Worm (Caenorhabditis elegans): ENCODE data around the gene unc-49.

unc-49 gene

ce11 chrIII:10506699-10507248 is 13.8 kb upstream of the unc-49 start, which contains the start of the genes sip-1 and sly-1:
Gene sip-1, minus strand, starts transcription at chrIII:10506801.
Gene sly-1, plus strand, starts transcription at chrIII:10507058.
- no peak for TF ChIP-seq nhr-76 (tag; optimal IDR thresholded peaks at IDR 0.05)
- no peak for TF ChIP-seq elt-3 (tag; optimal IDR thresholded peaks at IDR 0.05)
- no peak for TF ChIP-seq ceh-43 (GFP tag; optimal IDR thresholded peaks at IDR 0.05)
- TF ChIP-seq lin-13 (tag; optimal IDR thresholded peaks at IDR 0.05), result peak; percentile 47
- TF ChIP-seq blmp-1 (tag; optimal IDR thresholded peaks at IDR 0.05), result no peak
- TF ChIP-seq hlh-1 (tag; optimal IDR thresholded peaks at IDR 0.05), result peak; percentile 21
- no peak for TF ChIP-seq mab-5 (tag; optimal IDR thresholded peaks at IDR 0.05)
- TF ChIP-seq zip-8 (tag; optimal IDR thresholded peaks at IDR 0.05), result no peak
- TF ChIP-seq pha-4 (tag; optimal IDR thresholded peaks at IDR 0.05), result peak; percentile 50
- peak; percentile 72 for TF ChIP-seq mep-1 (tag; optimal IDR thresholded peaks at IDR 0.05)
- TF ChIP-seq lin-32 (GFP tag; optimal IDR thresholded peaks at IDR 0.05), result no peak
- no peak for TF ChIP-seq elt-1 (tag; optimal IDR thresholded peaks at IDR 0.05; ENCODE audit: borderline replicate concordance, insufficient read depth)
- no peak for TF ChIP-seq cnd-1 (tag; optimal IDR thresholded peaks at IDR 0.05)
- peak; percentile 48 for TF ChIP-seq nhr-237 (tag; optimal IDR thresholded peaks at IDR 0.05)
- TF ChIP-seq unc-120 (tag; optimal IDR thresholded peaks at IDR 0.05; ENCODE audit: poor library complexity, severe bottlenecking), result no peak
- TF ChIP-seq bed-3 (GFP tag; optimal IDR thresholded peaks at IDR 0.05), result no peak
- no peak for TF ChIP-seq nhr-28 (tag; optimal IDR thresholded peaks at IDR 0.05)
- TF ChIP-seq tbx-8 (GFP tag; optimal IDR thresholded peaks at IDR 0.05), result no peak
- TF ChIP-seq nhr-2 (tag; optimal IDR thresholded peaks at IDR 0.05), result no peak
- peak; percentile 61 for TF ChIP-seq lsy-2 (tag; optimal IDR thresholded peaks at IDR 0.05)
- TF ChIP-seq ces-1 (GFP tag; optimal IDR thresholded peaks at IDR 0.05), result peak; percentile 44
- peak; percentile 24 for TF ChIP-seq ceh-39 (tag; optimal IDR thresholded peaks at IDR 0.05)
- TF ChIP-seq ztf-11 (tag; optimal IDR thresholded peaks at IDR 0.05), result no peak
- no peak for TF ChIP-seq sem-2 (GFP tag; optimal IDR thresholded peaks at IDR 0.05)
- no peak for TF ChIP-seq nhr-12 (tag; optimal IDR thresholded peaks at IDR 0.05)
- TF ChIP-seq flh-1 (GFP tag; optimal IDR thresholded peaks at IDR 0.05), result no peak

- TF ChIP-seq sptf-1 (tag; optimal IDR thresholded peaks at IDR 0.05) (no peak), lsy-2 (tag; optimal IDR thresholded peaks at IDR 0.05) (no peak), blmp-1 (tag; optimal IDR thresholded peaks at IDR 0.05) (no peak), ces-1 (GFP tag; optimal IDR thresholded peaks at IDR 0.05) (peak; percentile 60)
Measured at ce11 chrIII:10512570-10512969, 8.0 kb upstream of the unc-49 start.

- TF ChIP-seq mep-1 (tag; optimal IDR thresholded peaks at IDR 0.05), result no peak
- TF ChIP-seq pha-4 (tag; optimal IDR thresholded peaks at IDR 0.05), result no peak
- no peak for TF ChIP-seq drap-1 (GFP tag; optimal IDR thresholded peaks at IDR 0.05)
- TF ChIP-seq ceh-83 (GFP tag; optimal IDR thresholded peaks at IDR 0.05), result no peak
- TF ChIP-seq lin-13 (tag; optimal IDR thresholded peaks at IDR 0.05), result no peak
- TF ChIP-seq hlh-1 (tag; optimal IDR thresholded peaks at IDR 0.05), result no peak
- no peak for TF ChIP-seq snpc-4 (tag; optimal IDR thresholded peaks at IDR 0.05)
- TF ChIP-seq nhr-237 (tag; optimal IDR thresholded peaks at IDR 0.05), result no peak
- no peak for TF ChIP-seq ceh-39 (tag; optimal IDR thresholded peaks at IDR 0.05)
- no peak for TF ChIP-seq nhr-12 (tag; optimal IDR thresholded peaks at IDR 0.05)
- no peak for TF ChIP-seq ztf-11 (tag; optimal IDR thresholded peaks at IDR 0.05)
Measured at ce11 chrIII:10515751-10516150, 4.8 kb upstream of the unc-49 start.

ce11 chrIII:10518884-10519283 is 1.7 kb upstream of the unc-49 start:
- TF ChIP-seq mab-5 (tag; optimal IDR thresholded peaks at IDR 0.05), result no peak
- no peak for TF ChIP-seq unc-39 (tag; optimal IDR thresholded peaks at IDR 0.05)
- TF ChIP-seq sptf-1 (tag; optimal IDR thresholded peaks at IDR 0.05), result no peak
- no peak for TF ChIP-seq M03D4.4 (tag; optimal IDR thresholded peaks at IDR 0.05)
- TF ChIP-seq ztf-11 (tag; optimal IDR thresholded peaks at IDR 0.05), result no peak
- no peak for TF ChIP-seq drap-1 (GFP tag; optimal IDR thresholded peaks at IDR 0.05)
- TF ChIP-seq zip-8 (tag; optimal IDR thresholded peaks at IDR 0.05), result no peak
- TF ChIP-seq nhr-28 (tag; optimal IDR thresholded peaks at IDR 0.05), result no peak
- TF ChIP-seq bed-3 (GFP tag; optimal IDR thresholded peaks at IDR 0.05), result no peak
- TF ChIP-seq tbx-8 (GFP tag; optimal IDR thresholded peaks at IDR 0.05), result no peak

- no peak for TF ChIP-seq mep-1 (tag; optimal IDR thresholded peaks at IDR 0.05)
- no peak for TF ChIP-seq elt-3 (tag; optimal IDR thresholded peaks at IDR 0.05)
- no peak for TF ChIP-seq M03D4.4 (tag; optimal IDR thresholded peaks at IDR 0.05)
- TF ChIP-seq unc-120 (tag; optimal IDR thresholded peaks at IDR 0.05; ENCODE audit: poor library complexity, severe bottlenecking), result no peak
- no peak for TF ChIP-seq sptf-1 (tag; optimal IDR thresholded peaks at IDR 0.05)
- TF ChIP-seq lin-32 (GFP tag; optimal IDR thresholded peaks at IDR 0.05), result no peak
- no peak for TF ChIP-seq nhr-2 (tag; optimal IDR thresholded peaks at IDR 0.05)
- no peak for TF ChIP-seq zip-8 (tag; optimal IDR thresholded peaks at IDR 0.05)
- no peak for TF ChIP-seq unc-39 (tag; optimal IDR thresholded peaks at IDR 0.05)
- TF ChIP-seq lsy-2 (tag; optimal IDR thresholded peaks at IDR 0.05), result no peak
- no peak for TF ChIP-seq drap-1 (GFP tag; optimal IDR thresholded peaks at IDR 0.05)
- TF ChIP-seq sem-2 (GFP tag; optimal IDR thresholded peaks at IDR 0.05), result no peak
- no peak for TF ChIP-seq nhr-12 (tag; optimal IDR thresholded peaks at IDR 0.05)
- no peak for TF ChIP-seq lin-13 (tag; optimal IDR thresholded peaks at IDR 0.05)
- no peak for TF ChIP-seq bed-3 (GFP tag; optimal IDR thresholded peaks at IDR 0.05)
- TF ChIP-seq nhr-76 (tag; optimal IDR thresholded peaks at IDR 0.05), result no peak
- TF ChIP-seq mab-5 (tag; optimal IDR thresholded peaks at IDR 0.05), result no peak
- TF ChIP-seq snpc-4 (tag; optimal IDR thresholded peaks at IDR 0.05), result no peak
- TF ChIP-seq flh-1 (GFP tag; optimal IDR thresholded peaks at IDR 0.05), result no peak
- TF ChIP-seq unc-62 (GFP tag; optimal IDR thresholded peaks at IDR 0.05), result no peak
Measured at ce11 chrIII:10519615-10520014, 947 bp upstream of the unc-49 start.
